Comparison of ENCODE assay signal across 2 worm cellular contexts in the genomic region with DNA sequence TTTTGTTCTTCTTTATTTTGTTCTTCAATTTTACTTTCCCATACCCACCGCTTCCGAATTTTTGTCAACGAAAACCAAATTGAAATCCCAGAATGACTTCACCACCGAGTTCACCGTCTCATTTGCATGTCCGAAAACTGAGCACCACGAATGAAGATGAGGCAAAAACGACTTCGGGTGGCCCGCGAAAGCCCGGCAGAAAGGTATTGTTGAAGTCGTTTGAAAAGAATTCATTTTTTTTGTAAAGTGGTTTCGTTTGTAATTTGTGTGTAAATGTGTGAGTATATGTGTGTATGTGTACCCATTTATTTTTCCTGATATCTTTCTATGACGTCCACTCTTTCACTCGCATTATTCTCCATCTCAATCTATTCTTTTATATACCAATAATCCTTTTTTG.
TF ChIP-seq lines count a peak whose summit lies in the region.

A gene (plus strand): TSS at position 90 of the 400 bp plus-strand sequence.

TF ChIP-seq in whole organism, L1 larva, 84 proteins besides CTCF, POLR2A, EP300 and RAD21:
- TF ChIP-seq dsc-1 (tag; optimal IDR thresholded peaks at IDR 0.05; lab: Kevin White, UChicago) (peak; percentile 12), lir-3 (tag; optimal IDR thresholded peaks at IDR 0.05; lab: Kevin White, UChicago; ENCODE audit: poor library complexity) (no peak)

TF ChIP-seq in whole organism, L4 larva, 104 proteins besides CTCF, POLR2A, EP300 and RAD21:
- TF ChIP-seq unc-62 (GFP tag; optimal IDR thresholded peaks at IDR 0.05 in 1 of 2; lab: Kevin White, UChicago) (peak in 1 of 2 experiments; percentile 95), unc-62 (tag; optimal IDR thresholded peaks at IDR 0.05; lab: Kevin White, UChicago) (no peak), aha-1 (tag; lab: Kevin White, UChicago) (peak; percentile 30), daf-8 (GFP tag; IDR thresholded peaks at IDR 0.05; lab: Robert Waterston, UW) (no peak)
TF ChIP-seq in whole organism, L4 larva: peak in this region for 2.
